Worm (Caenorhabditis elegans) whole organism, young adult: ENCODE data around the gene C29A12.6.
A peak's percentile ranks its signal among the peaks of the same experiment; 100 is the strongest.

Experiments
- B0261.1 ChIP-seq: sonication (generic microtip); optimal IDR thresholded peaks from 2 replicates; lab custom pipeline; 2016; ENCODE audit warnings: mild to moderate bottlenecking, missing genetic modification characterization, moderate library complexity, missing compliant biosample characterization
- C06A6.2 ChIP-seq: fragments of 200-800 bp; sonication (Bioruptor generic); conservative IDR thresholded peaks from 2 replicates; pipeline ENCODE4 v1.3.6; 2022; ENCODE audit warnings: missing genetic modification characterization, missing compliant biosample characterization
- D2030.7 ChIP-seq: fragments of 200-800 bp; sonication (Bioruptor generic); IDR thresholded peaks from 2 replicates; pipeline ENCODE4 v1.3.6; 2022; ENCODE audit warnings: missing genetic modification reagents, missing genetic modification characterization, missing compliant biosample characterization
- F22D6.2 ChIP-seq: sonication (generic microtip); optimal IDR thresholded peaks from 2 replicates; lab custom pipeline; 2016; ENCODE audit warnings: mild to moderate bottlenecking, missing genetic modification characterization, missing compliant biosample characterization
- F39B2.1 ChIP-seq: fragments of 200-800 bp; sonication (Bioruptor generic); IDR thresholded peaks from 2 replicates; pipeline ENCODE4 v1.3.6; 2022; ENCODE audit warnings: missing genetic modification reagents, missing genetic modification characterization, missing compliant biosample characterization
- F49E8.2 ChIP-seq: sonication (generic microtip); optimal IDR thresholded peaks from 3 replicates; lab custom pipeline; 2017; ENCODE audit warnings: missing genetic modification characterization, mild to moderate bottlenecking, missing compliant biosample characterization, antibody characterized with exemption, moderate library complexity; ENCODE audit not compliant: insufficient read depth
- F57C9.4 ChIP-seq: sonication (generic microtip); optimal IDR thresholded peaks from 2 replicates; lab custom pipeline; 2017; ENCODE audit warnings: mild to moderate bottlenecking, missing genetic modification characterization, missing compliant biosample characterization
- Y53G8AR.9 ChIP-seq: fragments of 200-800 bp; sonication (Bioruptor generic); conservative IDR thresholded peaks from 2 replicates; pipeline ENCODE4 v1.3.6; 2022; ENCODE audit warnings: missing genetic modification reagents, missing genetic modification characterization, missing compliant biosample characterization
- Y56A3A.18 ChIP-seq: fragments of 200-800 bp; sonication (Bioruptor generic); IDR thresholded peaks from 2 replicates; pipeline ENCODE4 v1.3.6; 2022; ENCODE audit warnings: missing genetic modification reagents, missing genetic modification characterization, missing compliant biosample characterization
- Y67H2A.10 ChIP-seq: fragments of 200-800 bp; sonication (Bioruptor generic); conservative IDR thresholded peaks from 2 replicates; pipeline ENCODE4 v1.3.6; 2022; ENCODE audit warnings: missing genetic modification reagents, missing genetic modification characterization, missing compliant biosample characterization
- ZK185.1 ChIP-seq: sonication (generic microtip); optimal IDR thresholded peaks from 2 replicates; lab custom pipeline; 2016; ENCODE audit warnings: mild to moderate bottlenecking, missing genetic modification characterization, missing compliant biosample characterization; ENCODE audit not compliant: poor library complexity, severe bottlenecking
- atf-7 ChIP-seq: sonication (generic microtip); optimal IDR thresholded peaks from 2 replicates; lab custom pipeline; 2017; ENCODE audit warnings: mild to moderate bottlenecking, missing genetic modification characterization, missing compliant biosample characterization
- athp-1 ChIP-seq: sonication (generic microtip); optimal IDR thresholded peaks from 2 replicates; lab custom pipeline; 2017; ENCODE audit warnings: mild to moderate bottlenecking, missing genetic modification characterization, missing compliant biosample characterization
- attf-3 ChIP-seq: fragments of 200-800 bp; sonication (Bioruptor generic); conservative IDR thresholded peaks from 2 replicates; pipeline ENCODE4 v1.3.6; 2022; ENCODE audit warnings: missing genetic modification reagents, missing genetic modification characterization, missing compliant biosample characterization
- bed-1 ChIP-seq: fragments of 200-800 bp; sonication (Bioruptor generic); IDR thresholded peaks from 2 replicates; pipeline ENCODE4 v1.3.6; 2022; ENCODE audit warnings: missing genetic modification reagents, missing genetic modification characterization, missing compliant biosample characterization
- ccch-3 ChIP-seq: fragments of 200-800 bp; sonication (Bioruptor generic); optimal IDR thresholded peaks from 2 replicates; lab custom pipeline; 2018; ENCODE audit warnings: mild to moderate bottlenecking, missing genetic modification characterization, missing compliant biosample characterization
- ceh-100 ChIP-seq: fragments of 200-800 bp; sonication (Bioruptor generic); IDR thresholded peaks from 2 replicates; pipeline ENCODE4 v1.3.6; 2022; ENCODE audit warnings: missing genetic modification reagents, missing genetic modification characterization, missing compliant biosample characterization
- ceh-91 ChIP-seq: fragments of 200-800 bp; sonication (Bioruptor generic); IDR thresholded peaks from 2 replicates; pipeline ENCODE4 v1.3.6; 2022; ENCODE audit warnings: missing genetic modification reagents, missing genetic modification characterization, missing compliant biosample characterization
- chd-7 ChIP-seq: sonication (generic microtip); optimal IDR thresholded peaks from 2 replicates; lab custom pipeline; 2016; ENCODE audit warnings: mild to moderate bottlenecking, missing genetic modification characterization, moderate library complexity, missing compliant biosample characterization
- die-1 ChIP-seq: sonication (generic microtip); optimal IDR thresholded peaks from 2 replicates; lab custom pipeline; 2016; ENCODE audit warnings: missing genotype, mild to moderate bottlenecking, missing genetic modification characterization, missing compliant biosample characterization
- dox-1 ChIP-seq: fragments of 200-800 bp; sonication (Bioruptor generic); IDR thresholded peaks from 2 replicates; pipeline ENCODE4 v1.3.6; 2022; ENCODE audit warnings: missing genetic modification reagents, missing genetic modification characterization, missing compliant biosample characterization
- dpff-1 ChIP-seq: sonication (generic microtip); optimal IDR thresholded peaks from 2 replicates; lab custom pipeline; 2017; ENCODE audit warnings: mild to moderate bottlenecking, missing genetic modification characterization, missing compliant biosample characterization
- dpl-1 ChIP-seq: fragments of 150-350 bp; optimal IDR thresholded peaks from 2 replicates; lab custom pipeline; 2014; ENCODE audit warnings: missing biosample characterization, missing genetic modification reagents, missing genetic modification characterization
- efl-1 ChIP-seq: fragments of 150-350 bp; optimal IDR thresholded peaks from 2 replicates; lab custom pipeline; 2014; ENCODE audit warnings: missing biosample characterization, missing genetic modification reagents, missing genetic modification characterization
- egrh-3 ChIP-seq: fragments of 200-800 bp; sonication (Bioruptor generic); IDR thresholded peaks from 2 replicates; pipeline ENCODE4 v1.3.6; 2022; ENCODE audit warnings: missing genetic modification reagents, missing genetic modification characterization, missing compliant biosample characterization
- ekl-4 ChIP-seq: fragments of 200-800 bp; sonication (Bioruptor generic); IDR thresholded peaks from 2 replicates; pipeline ENCODE4 v1.3.6; 2022; ENCODE audit warnings: missing genetic modification reagents, missing genetic modification characterization, missing compliant biosample characterization
- hmg-1.2 ChIP-seq: fragments of 200-800 bp; sonication (Bioruptor generic); IDR thresholded peaks from 2 replicates; pipeline ENCODE4 v1.3.6; 2022; ENCODE audit warnings: missing genetic modification reagents, missing genetic modification characterization, missing compliant biosample characterization
- hrde-1 ChIP-seq: sonication (generic microtip); optimal IDR thresholded peaks from 2 replicates; lab custom pipeline; 2016; ENCODE audit warnings: missing genetic modification characterization, mild to moderate bottlenecking, missing compliant biosample characterization, moderate library complexity, missing genotype, missing genetic modification reagents, borderline replicate concordance
- let-526 ChIP-seq: fragments of 200-800 bp; sonication (Bioruptor generic); IDR thresholded peaks from 2 replicates; pipeline ENCODE4 v1.3.6; 2022; ENCODE audit warnings: missing genetic modification reagents, missing genetic modification characterization, missing compliant biosample characterization
- lin-35 ChIP-seq, 3 experiments: fragments of 150-350 bp in 2 of 3; sonication (generic microtip) in 1 of 3; optimal IDR thresholded peaks; 2 replicates each; lab custom pipeline; 2014 to 2018; ENCODE audit warnings: missing biosample characterization in 3 of 3, missing genetic modification characterization in 3 of 3, missing genetic modification reagents in 3 of 3
- lin-40 ChIP-seq: sonication (generic microtip); optimal IDR thresholded peaks from 2 replicates; lab custom pipeline; 2016; ENCODE audit warnings: missing genetic modification characterization, mild to moderate bottlenecking, missing compliant biosample characterization, missing genotype, missing genetic modification reagents
- lir-1 ChIP-seq: fragments of 200-800 bp; sonication (Bioruptor generic); conservative IDR thresholded peaks from 2 replicates; pipeline ENCODE4 v1.3.6; 2022; ENCODE audit warnings: missing genetic modification reagents, missing genetic modification characterization, missing compliant biosample characterization
- lsl-1 ChIP-seq: fragments of 200-800 bp; sonication (Bioruptor generic); optimal IDR thresholded peaks from 2 replicates; lab custom pipeline; 2018; ENCODE audit warnings: mild to moderate bottlenecking, missing genetic modification characterization, moderate library complexity, missing compliant biosample characterization
- madf-10 ChIP-seq: sonication (generic microtip); optimal IDR thresholded peaks from 2 replicates; lab custom pipeline; 2016; ENCODE audit warnings: mild to moderate bottlenecking, missing genetic modification characterization, missing compliant biosample characterization
- madf-3 ChIP-seq: fragments of 200-800 bp; sonication (Bioruptor generic); IDR thresholded peaks from 2 replicates; pipeline ENCODE4 v1.3.6; 2022; ENCODE audit warnings: missing genetic modification reagents, missing genetic modification characterization, missing compliant biosample characterization
- madf-6 ChIP-seq: fragments of 200-800 bp; sonication (Bioruptor generic); IDR thresholded peaks from 2 replicates; pipeline ENCODE4 v1.3.6; 2022; ENCODE audit warnings: missing genetic modification reagents, missing genetic modification characterization, missing compliant biosample characterization
- mcd-1 ChIP-seq: fragments of 200-800 bp; sonication (Bioruptor generic); IDR thresholded peaks from 2 replicates; pipeline ENCODE4 v1.3.6; 2022; ENCODE audit warnings: missing genetic modification reagents, missing genetic modification characterization, missing compliant biosample characterization
- mxl-1 ChIP-seq: sonication (generic microtip); optimal IDR thresholded peaks from 2 replicates; lab custom pipeline; 2016; ENCODE audit warnings: missing genetic modification characterization, missing compliant biosample characterization
- nfya-2 ChIP-seq: fragments of 200-800 bp; sonication (Bioruptor generic); IDR thresholded peaks from 2 replicates; pipeline ENCODE4 v1.3.6; 2022; ENCODE audit warnings: missing genetic modification reagents, missing genetic modification characterization, missing compliant biosample characterization
- nhr-120 ChIP-seq: fragments of 200-800 bp; sonication (Bioruptor generic); IDR thresholded peaks from 2 replicates; pipeline ENCODE4 v1.3.6; 2022; ENCODE audit warnings: missing genetic modification characterization, missing compliant biosample characterization
- pha-4 ChIP-seq: fragments of 150-350 bp; sonication (generic microtip); optimal IDR thresholded peaks from 2 replicates; lab custom pipeline; 2014; ENCODE audit warnings: missing biosample characterization, missing genetic modification reagents, missing genetic modification characterization
- sea-2 ChIP-seq: fragments of 200-800 bp; sonication (Bioruptor generic); IDR thresholded peaks from 2 replicates; pipeline ENCODE4 v1.3.6; 2022; ENCODE audit warnings: missing genetic modification characterization, missing compliant biosample characterization
- snpc-3.4 ChIP-seq: sonication (generic microtip); optimal IDR thresholded peaks from 2 replicates; lab custom pipeline; 2017; ENCODE audit warnings: missing genetic modification characterization, mild to moderate bottlenecking, missing compliant biosample characterization, antibody characterized with exemption, moderate library complexity, missing genotype, missing genetic modification reagents
- snpc-4 ChIP-seq, 5 experiments: fragments of 150-350 bp in 1 of 5; sonication (generic microtip) in 4 of 5; optimal IDR thresholded peaks; 2 replicates each; lab custom pipeline; 2014 to 2018; ENCODE audit warnings: missing genetic modification characterization in 5 of 5, missing biosample characterization in 3 of 5, antibody characterized with exemption in 2 of 5, mild to moderate bottlenecking in 2 of 5, missing compliant biosample characterization in 2 of 5, missing genotype in 2 of 5, moderate library complexity in 2 of 5, missing genetic modification reagents in 1 of 5
- sptf-2 ChIP-seq: fragments of 200-800 bp; sonication (Bioruptor generic); optimal IDR thresholded peaks from 2 replicates; lab custom pipeline; 2018; ENCODE audit warnings: mild to moderate bottlenecking, missing genetic modification characterization, missing compliant biosample characterization
- tbp1 ChIP-seq: fragments of 200-800 bp; sonication (Bioruptor generic); optimal IDR thresholded peaks from 2 replicates; lab custom pipeline; 2018; ENCODE audit warnings: mild to moderate bottlenecking, missing genetic modification characterization, missing compliant biosample characterization
- unc-62 ChIP-seq: fragments of 150-350 bp; optimal IDR thresholded peaks from 2 replicates; lab custom pipeline; 2014; ENCODE audit warnings: missing biosample characterization, missing genetic modification reagents, missing genetic modification characterization
- xnd-1 ChIP-seq: sonication (generic microtip); optimal IDR thresholded peaks from 2 replicates; lab custom pipeline; 2016; ENCODE audit warnings: missing genotype, missing genetic modification reagents, missing genetic modification characterization, missing compliant biosample characterization
- zfh-2 ChIP-seq: fragments of 200-800 bp; sonication (Bioruptor generic); conservative IDR thresholded peaks from 2 replicates; pipeline ENCODE4 v1.3.6; 2022; ENCODE audit warnings: missing genetic modification reagents, missing genetic modification characterization, missing compliant biosample characterization

The C29A12.6 gene

ce11 chrV:10802060-10802459 is 44.9 kb upstream of the C29A12.6 start (continued):
- TF ChIP-seq madf-3 (GFP tag; lab: Robert Waterston, UW) = no peak
- TF ChIP-seq Y56A3A.18 (GFP tag; lab: Robert Waterston, UW) = no peak
- no peak for TF ChIP-seq bed-1 (GFP tag; lab: Robert Waterston, UW)
- no peak for TF ChIP-seq hrde-1 (tag; lab: Kevin White, UChicago)
- TF ChIP-seq F39B2.1 (GFP tag; lab: Robert Waterston, UW) = no peak
- TF ChIP-seq lir-1 (GFP tag; lab: Robert Waterston, UW) = no peak
- peak; percentile 8 for TF ChIP-seq chd-7 (tag; lab: Kevin White, UChicago)
- no peak for TF ChIP-seq snpc-3.4 (tag; lab: Kevin White, UChicago)
- TF ChIP-seq ccch-3 (GFP tag; lab: Kevin White, UChicago) = no peak
- no peak for TF ChIP-seq dpff-1 (tag; lab: Kevin White, UChicago)
- TF ChIP-seq pha-4 (tag; lab: Kevin White, UChicago) = peak; percentile 46
- TF ChIP-seq efl-1 (GFP tag; lab: Kevin White, UChicago) = no peak
- no peak for TF ChIP-seq madf-6 (GFP tag; lab: Robert Waterston, UW)
- TF ChIP-seq nfya-2 (GFP tag; lab: Robert Waterston, UW) = no peak
- TF ChIP-seq die-1 (tag; lab: Kevin White, UChicago) = no peak
- no peak for TF ChIP-seq C06A6.2
- no peak for TF ChIP-seq lsl-1 (GFP tag; lab: Kevin White, UChicago)
- peak; percentile 40 for TF ChIP-seq tbp1
- TF ChIP-seq ceh-91 (GFP tag; lab: Robert Waterston, UW) = no peak
- no peak for TF ChIP-seq ZK185.1 (tag; lab: Kevin White, UChicago)
- no peak for TF ChIP-seq Y67H2A.10 (GFP tag; lab: Robert Waterston, UW)
- TF ChIP-seq dox-1 (GFP tag; lab: Robert Waterston, UW) = no peak
- no peak for TF ChIP-seq F49E8.2 (tag; lab: Kevin White, UChicago)
- TF ChIP-seq lin-35 (GFP tag; optimal IDR thresholded peaks at IDR 0.05; lab: Kevin White, UChicago) = no peak
- TF ChIP-seq xnd-1 (tag; lab: Kevin White, UChicago) = no peak
- no peak for TF ChIP-seq ekl-4 (GFP tag; lab: Robert Waterston, UW)
- TF ChIP-seq sptf-2 = no peak
- no peak for TF ChIP-seq attf-3 (GFP tag; lab: Robert Waterston, UW)
- TF ChIP-seq sea-2 = no peak
- TF ChIP-seq F22D6.2 (tag; lab: Kevin White, UChicago) = no peak
- no peak for TF ChIP-seq D2030.7 (GFP tag; lab: Robert Waterston, UW)
- no peak for TF ChIP-seq zfh-2 (GFP tag; lab: Robert Waterston, UW)
- no peak for TF ChIP-seq dpl-1 (GFP tag; lab: Kevin White, UChicago)
- TF ChIP-seq lin-40 (tag; lab: Kevin White, UChicago) = no peak
- TF ChIP-seq egrh-3 = no peak
- TF ChIP-seq nhr-120 (GFP tag; lab: Robert Waterston, UW) = no peak
- no peak for TF ChIP-seq F57C9.4 (tag; lab: Kevin White, UChicago)
- TF ChIP-seq unc-62 = peak; percentile 69
- peak; percentile 91 for TF ChIP-seq atf-7 (tag; lab: Kevin White, UChicago)
- TF ChIP-seq mxl-1 (tag; lab: Kevin White, UChicago) = no peak
- no peak for TF ChIP-seq mcd-1 (GFP tag; lab: Robert Waterston, UW)
- no peak for TF ChIP-seq ceh-100 (GFP tag; lab: Robert Waterston, UW)
- TF ChIP-seq hmg-1.2 (GFP tag; lab: Robert Waterston, UW) = no peak
- no peak for TF ChIP-seq B0261.1 (tag; lab: Kevin White, UChicago)
- TF ChIP-seq snpc-4 (GFP tag; optimal IDR thresholded peaks at IDR 0.05; lab: Kevin White, UChicago) = no peak
- TF ChIP-seq snpc-4 (tag; optimal IDR thresholded peaks at IDR 0.05; lab: Kevin White, UChicago) = peak in 1 of 4 experiments; percentile 16
- TF ChIP-seq athp-1 = no peak
- no peak for TF ChIP-seq let-526 (GFP tag; lab: Robert Waterston, UW)
- TF ChIP-seq Y53G8AR.9 (GFP tag; lab: Robert Waterston, UW) = no peak
- peak; percentile 46 for TF ChIP-seq madf-10 (tag; lab: Kevin White, UChicago)
